Fruit fly (Drosophila melanogaster) whole organism, prepupa: ENCODE measurements around the gene CG8483.

Experiments
- CG10631 ChIP-seq: fragments of 200-800 bp; sonication (Bioruptor generic); optimal IDR thresholded peaks from 2 replicates; lab custom pipeline; 2016; ENCODE audit warnings: missing biosample characterization, missing genetic modification characterization
- CG10669 ChIP-seq: fragments of 200-800 bp; sonication (Bioruptor generic); optimal IDR thresholded peaks from 3 replicates; lab custom pipeline; 2018; ENCODE audit warnings: missing biosample characterization, mild to moderate bottlenecking, missing genetic modification characterization, moderate library complexity
- CG11762 ChIP-seq: fragments of 200-800 bp; sonication (Bioruptor generic); optimal IDR thresholded peaks from 3 replicates; lab custom pipeline; 2016; ENCODE audit warnings: missing biosample characterization, missing genetic modification characterization; ENCODE audit not compliant: insufficient read depth
- CG11902 ChIP-seq: fragments of 200-800 bp; sonication (Bioruptor generic); optimal IDR thresholded peaks from 3 replicates; lab custom pipeline; 2016; ENCODE audit warnings: missing biosample characterization, missing genetic modification characterization
- CG15336 ChIP-seq: fragments of 200-800 bp; sonication (Bioruptor generic); IDR thresholded peaks from 2 replicates; pipeline ENCODE4 v1.3.6; 2022; ENCODE audit warnings: missing biosample characterization, missing genetic modification characterization
- CG16779 ChIP-seq: fragments of 200-800 bp; sonication (Bioruptor generic); optimal IDR thresholded peaks from 3 replicates; lab custom pipeline; 2017; ENCODE audit warnings: missing biosample characterization, mild to moderate bottlenecking, missing genetic modification characterization
- CG31627 ChIP-seq: fragments of 200-800 bp; sonication (Bioruptor generic); optimal IDR thresholded peaks from 3 replicates; lab custom pipeline; 2016; ENCODE audit warnings: missing biosample characterization, missing genetic modification characterization
- CG32006 ChIP-seq: fragments of 200-800 bp; sonication (Bioruptor generic); optimal IDR thresholded peaks from 3 replicates; lab custom pipeline; 2017; ENCODE audit warnings: missing biosample characterization, mild to moderate bottlenecking, missing genetic modification characterization
- CG34406 ChIP-seq: fragments of 200-800 bp; sonication (Bioruptor generic); optimal IDR thresholded peaks from 3 replicates; lab custom pipeline; 2016; ENCODE audit warnings: missing biosample characterization, missing genetic modification characterization
- CG4318 ChIP-seq: fragments of 200-800 bp; sonication (Bioruptor generic); optimal IDR thresholded peaks from 3 replicates; lab custom pipeline; 2017; ENCODE audit warnings: missing biosample characterization, mild to moderate bottlenecking, missing genetic modification characterization
- CG6276 ChIP-seq: fragments of 200-800 bp; sonication (Bioruptor generic); optimal IDR thresholded peaks from 2 replicates; lab custom pipeline; 2017; ENCODE audit warnings: missing biosample characterization, mild to moderate bottlenecking, missing genetic modification characterization
- CG6792 ChIP-seq: fragments of 200-800 bp; sonication (Bioruptor generic); optimal IDR thresholded peaks from 3 replicates; lab custom pipeline; 2016; ENCODE audit warnings: missing biosample characterization, missing genetic modification characterization
- CG6854 ChIP-seq: fragments of 200-800 bp; sonication (Bioruptor generic); optimal IDR thresholded peaks from 2 replicates; lab custom pipeline; 2017; ENCODE audit warnings: missing biosample characterization, mild to moderate bottlenecking, missing genetic modification characterization
- CG8632 ChIP-seq: fragments of 200-800 bp; sonication (Bioruptor generic); optimal IDR thresholded peaks from 3 replicates; lab custom pipeline; 2016; ENCODE audit warnings: missing biosample characterization, missing genetic modification characterization
- Eip75B ChIP-seq: fragments of 200-800 bp; sonication (Bioruptor generic); optimal IDR thresholded peaks from 3 replicates; lab custom pipeline; 2016; ENCODE audit warnings: missing biosample characterization, missing genetic modification characterization
- Ets96B ChIP-seq: fragments of 200-800 bp; optimal IDR thresholded peaks from 2 replicates; lab custom pipeline; 2019; ENCODE audit warnings: missing biosample characterization, mild to moderate bottlenecking, missing genetic modification characterization, moderate library complexity
- Hr38 ChIP-seq: sonication (Bioruptor generic); optimal IDR thresholded peaks from 2 replicates; lab custom pipeline; 2016; ENCODE audit warnings: missing biosample characterization, missing genetic modification characterization
- Lpt ChIP-seq: fragments of 200-800 bp; sonication (Bioruptor generic); optimal IDR thresholded peaks from 3 replicates; lab custom pipeline; 2016; ENCODE audit warnings: missing biosample characterization, missing genetic modification characterization
- Met ChIP-seq: fragments of 200-800 bp; sonication (Bioruptor generic); optimal IDR thresholded peaks from 3 replicates; lab custom pipeline; 2016; ENCODE audit warnings: missing biosample characterization, missing genetic modification characterization
- OdsH ChIP-seq: fragments of 200-800 bp; sonication (Bioruptor generic); optimal IDR thresholded peaks from 3 replicates; lab custom pipeline; 2016; ENCODE audit warnings: missing biosample characterization, missing genetic modification characterization
- Sox14 ChIP-seq: fragments of 200-800 bp; sonication (Bioruptor generic); optimal IDR thresholded peaks from 3 replicates; lab custom pipeline; 2016; ENCODE audit warnings: missing biosample characterization, missing genetic modification characterization
- Sox15 ChIP-seq: fragments of 200-800 bp; sonication (Bioruptor generic); optimal IDR thresholded peaks from 3 replicates; lab custom pipeline; 2016; ENCODE audit warnings: missing biosample characterization, missing genetic modification characterization
- achi ChIP-seq: fragments of 200-800 bp; sonication (Bioruptor generic); optimal IDR thresholded peaks from 3 replicates; lab custom pipeline; 2016; ENCODE audit warnings: missing biosample characterization, missing genetic modification characterization
- dsx ChIP-seq: fragments of 200-800 bp; optimal IDR thresholded peaks from 3 replicates; lab custom pipeline; 2019; ENCODE audit warnings: missing biosample characterization, mild to moderate bottlenecking, missing genetic modification characterization, moderate library complexity; ENCODE audit not compliant: poor library complexity, severe bottlenecking
- eg ChIP-seq: fragments of 200-800 bp; sonication (Bioruptor generic); IDR thresholded peaks from 3 replicates; pipeline ENCODE4 v1.3.6; 2022; ENCODE audit warnings: missing biosample characterization, missing genetic modification characterization
- esn ChIP-seq: fragments of 200-800 bp; sonication (Bioruptor generic); optimal IDR thresholded peaks from 2 replicates; lab custom pipeline; 2016; ENCODE audit warnings: missing biosample characterization, mild to moderate bottlenecking, missing genetic modification characterization, moderate library complexity
- fd59A ChIP-seq: fragments of 200-800 bp; sonication (Bioruptor generic); optimal IDR thresholded peaks from 2 replicates; lab custom pipeline; 2017; ENCODE audit warnings: missing biosample characterization, mild to moderate bottlenecking, missing genetic modification characterization, missing genetic modification reagents
- fd85E ChIP-seq: fragments of 200-800 bp; sonication (Bioruptor generic); optimal IDR thresholded peaks from 3 replicates; lab custom pipeline; 2016; ENCODE audit warnings: missing biosample characterization, missing genetic modification characterization
- fkh ChIP-seq: fragments of 200-800 bp; sonication (Bioruptor generic); optimal IDR thresholded peaks from 3 replicates; lab custom pipeline; 2017; ENCODE audit warnings: missing biosample characterization, mild to moderate bottlenecking, missing genetic modification characterization, moderate library complexity
- lz ChIP-seq: fragments of 200-800 bp; sonication (Bioruptor generic); optimal IDR thresholded peaks from 3 replicates; lab custom pipeline; 2016; ENCODE audit warnings: missing biosample characterization, missing genetic modification characterization
- net ChIP-seq: fragments of 200-800 bp; sonication (Bioruptor generic); optimal IDR thresholded peaks from 3 replicates; lab custom pipeline; 2016; ENCODE audit warnings: missing biosample characterization, missing genetic modification characterization
- pdm3 ChIP-seq: fragments of 200-800 bp; sonication (Bioruptor generic); optimal IDR thresholded peaks from 3 replicates; lab custom pipeline; 2016; ENCODE audit warnings: missing biosample characterization, missing genetic modification characterization
- spab ChIP-seq: fragments of 200-800 bp; sonication (Bioruptor generic); optimal IDR thresholded peaks from 2 replicates; lab custom pipeline; 2017; ENCODE audit warnings: missing biosample characterization, mild to moderate bottlenecking, missing genetic modification characterization, missing genetic modification reagents
- vri ChIP-seq: fragments of 200-800 bp; sonication (Bioruptor generic); optimal IDR thresholded peaks from 3 replicates; lab custom pipeline; 2016; ENCODE audit warnings: missing biosample characterization, mild to moderate bottlenecking, missing genetic modification characterization

Gene CG8483

dm6 chr3R:13208451-13208850 lies 5.8 kb downstream of the CG8483 start:
- no peak for TF ChIP-seq Sox14 (GFP tag; lab: Kevin White, UChicago)
- TF ChIP-seq Ets96B, result no peak
- no peak for TF ChIP-seq fd85E
- no peak for TF ChIP-seq eg (GFP tag; lab: Robert Waterston, UW)
- no peak for TF ChIP-seq lz (GFP tag; lab: Kevin White, UChicago)
- TF ChIP-seq, all 60 proteins: peak for 0

- TF ChIP-seq CG15336, result no peak
- TF ChIP-seq fkh (GFP tag; lab: Kevin White, UChicago), result no peak
- no peak for TF ChIP-seq CG6276 (GFP tag; lab: Kevin White, UChicago)
- no peak for TF ChIP-seq achi (GFP tag; lab: Kevin White, UChicago)
- TF ChIP-seq net (GFP tag; lab: Kevin White, UChicago), result no peak
- no peak for TF ChIP-seq Eip75B (GFP tag; lab: Kevin White, UChicago)
- no peak for TF ChIP-seq CG6792 (GFP tag; lab: Kevin White, UChicago)
- TF ChIP-seq dsx (GFP tag; lab: Kevin White, UChicago), result no peak
- no peak for TF ChIP-seq CG16779 (tag; lab: Kevin White, UChicago)
- no peak for TF ChIP-seq Met
- no peak for TF ChIP-seq Ets96B
- TF ChIP-seq Lpt, result no peak
Measured at dm6 chr3R:13200402-13200801, 13.9 kb downstream of the CG8483 start.

DNA sequence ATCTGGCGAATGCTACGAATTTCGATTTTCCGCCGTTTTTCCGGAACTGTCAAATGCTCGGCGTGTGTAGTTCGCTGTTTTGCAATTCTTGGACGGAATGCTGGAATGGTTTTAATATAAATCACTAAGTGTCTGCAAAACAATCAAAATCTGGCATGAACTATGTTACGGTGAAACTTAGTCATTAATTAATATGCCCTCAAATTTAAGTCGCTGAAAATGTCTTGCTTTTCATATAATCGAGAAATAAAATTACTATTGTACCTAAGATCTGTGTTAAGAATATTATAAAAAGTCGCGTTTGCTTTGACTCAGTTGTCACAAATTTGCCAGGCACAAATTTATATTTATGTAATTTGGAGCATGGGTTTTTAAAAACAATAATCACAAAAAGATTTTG lies 23.0 kb downstream of the CG8483 start, which contains the start of gene CG8141:
Gene CG8141 (plus strand): TSS at position 301 of the 400 bp plus-strand sequence.
- no peak for TF ChIP-seq Met
- TF ChIP-seq fd85E, result no peak
- TF ChIP-seq achi (GFP tag; lab: Kevin White, UChicago), result no peak
- TF ChIP-seq eg (GFP tag; lab: Robert Waterston, UW), result no peak
- TF ChIP-seq fd59A (GFP tag; lab: Kevin White, UChicago), result no peak
- no peak for TF ChIP-seq CG34406 (GFP tag; lab: Kevin White, UChicago)
- TF ChIP-seq pdm3, result no peak
- no peak for TF ChIP-seq CG6854 (GFP tag; lab: Kevin White, UChicago)
- TF ChIP-seq CG11902 (GFP tag; lab: Kevin White, UChicago), result no peak
- no peak for TF ChIP-seq CG10669 (GFP tag; lab: Kevin White, UChicago)
- no peak for TF ChIP-seq CG31627 (GFP tag; lab: Kevin White, UChicago)
- TF ChIP-seq, all 60 proteins: peak for 0

DNA sequence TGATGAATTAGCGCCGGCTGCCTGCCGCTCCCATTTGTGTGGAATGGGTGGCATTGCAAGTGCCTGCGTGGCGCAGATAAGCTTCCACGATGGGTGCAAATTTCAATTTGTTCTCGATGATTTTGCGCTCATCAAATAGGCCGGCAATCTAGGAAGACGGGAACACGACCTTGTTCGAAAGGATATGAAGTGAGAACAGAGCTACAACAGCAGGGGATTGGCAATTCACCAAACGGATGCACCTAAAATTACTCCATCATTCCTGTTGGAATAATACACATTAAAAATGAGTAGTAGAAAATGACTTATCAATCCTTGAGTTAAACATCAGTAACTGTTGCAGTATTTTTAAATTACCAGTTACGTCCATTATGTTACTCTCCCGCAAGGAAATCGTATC lies 26.0 kb downstream of the CG8483 start, which contains the start of gene CG14380:
Gene CG14380 (plus strand): TSS at position 301 of the 400 bp plus-strand sequence.
- no peak for TF ChIP-seq Lpt

DNA sequence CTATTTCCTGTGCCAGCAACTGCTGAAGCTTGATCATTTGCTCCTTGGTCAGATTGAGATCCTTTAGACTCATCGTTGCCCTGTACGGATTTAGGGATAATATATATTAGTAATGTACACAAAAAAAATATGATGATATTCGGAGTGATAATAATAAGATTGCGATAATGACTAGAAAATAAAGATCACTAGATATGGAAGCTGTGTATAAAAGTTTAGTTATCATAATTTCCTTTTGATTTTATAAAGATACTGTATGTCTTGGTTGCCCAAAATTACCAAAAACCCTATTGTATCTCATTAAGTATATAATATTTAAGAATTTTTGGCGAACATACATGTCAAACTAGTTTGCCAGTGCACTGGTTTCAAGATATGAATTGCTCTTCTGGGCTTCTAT lies 27.9 kb downstream of the CG8483 start, which contains the start of gene CG8508:
Gene CG8508 (minus strand): TSS at position 101 of the 400 bp plus-strand sequence.
- TF ChIP-seq CG11902 (GFP tag; lab: Kevin White, UChicago) (no peak), fd59A (GFP tag; lab: Kevin White, UChicago) (no peak), OdsH (GFP tag; lab: Kevin White, UChicago) (no peak), CG4318 (GFP tag; lab: Kevin White, UChicago) (no peak), Met (no peak), fkh (GFP tag; lab: Kevin White, UChicago) (no peak), eg (GFP tag; lab: Robert Waterston, UW) (no peak), CG32006 (no peak), Hr38 (GFP tag; lab: Kevin White, UChicago) (no peak), spab (GFP tag; lab: Kevin White, UChicago) (no peak), Sox15 (GFP tag; lab: Kevin White, UChicago) (no peak), CG8632 (GFP tag; lab: Kevin White, UChicago) (no peak), vri (GFP tag; lab: Kevin White, UChicago) (no peak), net (GFP tag; lab: Kevin White, UChicago) (no peak), CG11762 (no peak), Ets96B (no peak), CG10631 (GFP tag; lab: Kevin White, UChicago) (no peak), esn (GFP tag; lab: Kevin White, UChicago) (no peak)
